Worm (Caenorhabditis elegans): Measurements from ENCODE around the gene K08D12.3.

K08D12.3 gene

DNA sequence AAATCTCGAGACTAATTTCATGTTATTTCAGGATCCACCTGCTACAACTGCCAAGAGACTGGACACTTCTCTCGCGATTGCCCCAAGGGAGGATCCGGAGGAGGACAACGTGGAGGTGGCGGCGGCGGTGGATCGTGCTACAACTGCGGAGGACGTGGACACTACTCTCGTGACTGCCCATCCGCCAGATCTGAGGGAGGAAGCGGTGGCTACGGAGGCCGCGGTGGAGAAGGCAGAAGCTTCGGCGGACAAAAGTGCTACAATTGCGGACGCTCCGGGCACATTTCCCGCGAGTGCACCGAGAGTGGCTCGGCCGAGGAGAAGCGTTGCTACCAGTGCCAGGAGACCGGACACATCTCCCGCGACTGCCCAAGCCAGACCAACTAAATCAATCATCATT lies 470 bp downstream of the K08D12.3 start:
- TF ChIP-seq nhr-232 (tag; optimal IDR thresholded peaks at IDR 0.05) (no peak), ceh-31 (tag; optimal IDR thresholded peaks at IDR 0.05) (no peak)

DNA sequence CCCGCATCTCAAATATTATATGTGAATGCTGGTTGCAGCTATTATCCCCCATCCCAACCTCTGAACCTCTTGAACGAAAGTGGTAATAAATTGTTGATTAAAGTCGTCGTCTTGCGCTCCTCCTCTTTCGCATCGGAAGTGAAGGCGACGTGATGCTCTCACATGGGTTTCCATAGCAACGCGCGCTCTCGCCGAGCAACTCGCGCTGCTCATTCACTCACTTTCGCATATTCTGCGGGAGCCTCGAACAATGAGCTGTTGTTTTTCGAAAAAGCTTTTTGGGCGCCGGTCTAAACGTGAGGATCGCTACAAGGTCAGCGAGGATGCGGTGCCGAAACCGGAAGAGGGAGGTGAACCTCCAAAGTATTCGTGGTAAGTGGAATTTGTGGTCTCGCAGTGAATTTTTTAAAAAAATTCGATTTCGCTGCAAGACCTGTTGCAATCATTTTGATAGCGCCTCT lies 994 bp downstream of the K08D12.3 start, which contains the start of gene rpi-2:
rpi-2 (plus strand) TSS at position 234 of the 461 bp plus-strand sequence.
- TF ChIP-seq tbx-7 (tag; optimal IDR thresholded peaks at IDR 0.05), result no peak
- TF ChIP-seq ama-1 (optimal IDR thresholded peaks at IDR 0.05), result peak; percentile 86
- TF ChIP-seq sdc-2 (tag; optimal IDR thresholded peaks at IDR 0.05), result peak; percentile 14

DNA sequence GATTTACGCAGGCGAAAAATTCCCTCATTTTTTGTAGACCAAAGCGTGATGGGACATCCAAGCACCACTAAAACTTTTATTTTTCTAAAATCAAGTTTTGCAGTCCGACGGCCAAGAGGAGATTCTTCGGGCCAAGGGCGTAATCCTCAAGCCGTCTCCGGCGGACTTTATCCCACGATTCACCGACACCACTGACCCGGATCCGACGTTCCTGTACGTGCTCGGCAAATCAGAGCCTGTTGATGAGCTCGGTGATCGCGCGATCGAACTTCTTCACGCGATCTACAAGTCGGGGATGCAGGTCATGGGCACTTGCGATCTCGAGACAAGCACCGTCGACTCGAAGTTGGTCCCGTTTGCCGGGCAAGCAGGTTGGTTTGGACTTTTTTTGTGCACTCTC lies 3.6 kb downstream of the K08D12.3 start:
- no peak for TF ChIP-seq K09A11.1 (tag; optimal IDR thresholded peaks at IDR 0.05; ENCODE audit: insufficient read depth)
- no peak for TF ChIP-seq ztf-16 (tag; optimal IDR thresholded peaks at IDR 0.05)
- no peak for TF ChIP-seq lim-6 (tag; optimal IDR thresholded peaks at IDR 0.05)
- no peak for TF ChIP-seq madf-2 (tag; optimal IDR thresholded peaks at IDR 0.05)

DNA sequence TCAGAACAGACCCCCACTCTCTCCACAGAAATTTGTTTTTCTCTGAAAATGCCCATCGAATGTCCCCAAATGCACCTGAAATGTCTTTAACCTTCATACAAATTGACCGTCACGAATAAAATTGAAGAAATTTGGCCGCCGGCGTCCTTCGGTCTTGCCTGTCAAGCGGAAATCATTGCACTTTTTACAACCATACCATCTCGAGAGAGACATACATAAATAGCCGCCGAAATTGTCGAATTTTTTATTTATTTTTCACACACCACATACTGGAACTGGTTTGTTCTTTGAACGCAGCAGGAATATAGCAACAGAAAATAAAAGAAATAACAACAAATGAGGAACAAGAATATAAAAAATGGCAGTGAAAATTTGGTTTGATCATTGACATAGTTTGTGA lies 5.6 kb downstream of the K08D12.3 start:
- no peak for TF ChIP-seq pros-1 (tag; optimal IDR thresholded peaks at IDR 0.05)
- TF ChIP-seq hlh-13 (GFP tag; optimal IDR thresholded peaks at IDR 0.05), result no peak
- no peak for TF ChIP-seq elt-2 (tag; optimal IDR thresholded peaks at IDR 0.05)
- no peak for TF ChIP-seq pha-4 (tag; optimal IDR thresholded peaks at IDR 0.05)
- no peak for TF ChIP-seq C08G9.2 (tag; optimal IDR thresholded peaks at IDR 0.05)
- no peak for TF ChIP-seq zip-5 (tag; optimal IDR thresholded peaks at IDR 0.05)
- no peak for TF ChIP-seq dmd-4 (tag; optimal IDR thresholded peaks at IDR 0.05; ENCODE audit: borderline replicate concordance)
- TF ChIP-seq nhr-232 (tag; optimal IDR thresholded peaks at IDR 0.05), result no peak
- no peak for TF ChIP-seq dve-1 (tag; optimal IDR thresholded peaks at IDR 0.05)
- no peak for TF ChIP-seq hlh-8 (tag; optimal IDR thresholded peaks at IDR 0.05)
- no peak for TF ChIP-seq tbx-2 (tag; optimal IDR thresholded peaks at IDR 0.05)
- no peak for TF ChIP-seq ceh-48 (tag; optimal IDR thresholded peaks at IDR 0.05)
- no peak for TF ChIP-seq C38D4.7 (GFP tag; optimal IDR thresholded peaks at IDR 0.05)
- TF ChIP-seq hlh-30 (tag; optimal IDR thresholded peaks at IDR 0.05; ENCODE audit: insufficient read depth), result no peak
- no peak for TF ChIP-seq K09A11.1 (tag; optimal IDR thresholded peaks at IDR 0.05; ENCODE audit: insufficient read depth)

DNA sequence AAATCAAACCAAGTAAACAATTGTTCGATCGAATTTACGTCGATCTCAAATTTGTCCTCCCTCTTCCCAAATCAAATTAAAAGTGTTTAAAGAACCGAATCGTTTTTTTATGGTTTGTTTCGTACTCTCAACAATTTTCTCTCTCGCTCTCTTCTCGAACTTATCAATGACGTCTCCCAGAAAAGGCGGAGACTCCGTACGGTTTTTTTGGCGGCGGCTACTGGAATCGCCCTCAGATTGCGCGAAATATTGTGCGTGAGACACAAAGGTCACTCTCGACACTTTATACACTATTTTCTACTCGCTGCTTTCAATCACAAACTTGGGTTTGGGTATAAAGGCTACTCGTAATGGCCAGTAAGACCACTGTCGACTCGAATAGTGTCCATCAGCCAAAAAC lies 10.4 kb downstream of the K08D12.3 start, which contains the start of gene epic-2:
epic-2 (plus strand) TSS at position 317 of the 400 bp plus-strand sequence.
- TF ChIP-seq pag-3 (tag; optimal IDR thresholded peaks at IDR 0.05; ENCODE audit: borderline replicate concordance) (no peak), lin-11 (tag; optimal IDR thresholded peaks at IDR 0.05) (no peak)

DNA sequence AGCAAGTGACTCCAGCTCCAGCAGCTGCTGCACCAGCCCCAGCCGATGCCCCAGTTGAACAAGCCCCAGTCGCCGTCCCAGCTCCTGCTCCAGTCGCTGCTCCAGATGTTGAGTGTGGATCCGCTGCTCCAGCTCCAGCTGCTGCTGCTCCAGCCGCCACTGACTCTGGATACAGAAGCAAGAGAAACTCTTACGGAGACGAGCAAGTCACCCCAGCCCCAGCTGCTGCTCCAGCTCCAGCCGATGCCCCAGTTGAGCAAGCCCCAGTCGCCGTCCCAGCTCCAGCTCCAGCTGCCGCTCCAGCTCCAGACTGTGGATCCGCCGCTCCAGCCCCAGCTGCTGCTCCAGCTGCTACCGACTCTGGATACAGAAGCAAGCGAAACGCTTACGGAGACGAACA lies 11.5 kb downstream of the K08D12.3 start:
- TF ChIP-seq unc-86 (tag; optimal IDR thresholded peaks at IDR 0.05) (no peak), K02D7.2 (tag; optimal IDR thresholded peaks at IDR 0.05) (no peak), fkh-6 (tag; optimal IDR thresholded peaks at IDR 0.05) (no peak), gmeb-2 (tag; optimal IDR thresholded peaks at IDR 0.05) (no peak), ceh-6 (GFP tag; optimal IDR thresholded peaks at IDR 0.05) (no peak), che-1 (tag; optimal IDR thresholded peaks at IDR 0.05) (no peak), ttx-3 (tag; optimal IDR thresholded peaks at IDR 0.05) (no peak), ceh-22 (tag; optimal IDR thresholded peaks at IDR 0.05) (no peak)

DNA sequence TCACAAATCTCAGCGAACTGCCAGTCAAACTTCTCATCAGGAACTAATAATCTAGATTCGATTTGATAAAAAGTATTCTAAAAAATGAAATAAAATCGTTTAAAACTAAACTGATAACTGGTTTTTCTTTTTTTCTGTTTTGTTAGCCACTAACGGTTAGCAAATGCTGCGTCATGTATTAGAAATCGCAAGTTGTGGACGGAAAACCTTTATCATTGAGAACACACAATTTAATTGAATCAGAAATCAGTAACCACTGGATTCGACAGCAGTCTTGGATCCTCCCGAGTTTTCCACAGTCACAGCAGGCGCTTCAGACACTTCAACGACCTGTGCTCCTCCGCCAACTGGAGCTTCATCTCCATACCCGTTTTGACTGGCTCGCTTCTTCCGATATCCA lies 12.9 kb downstream of the K08D12.3 start:
- TF ChIP-seq elt-2 (tag; optimal IDR thresholded peaks at IDR 0.05) (no peak), hlh-15 (tag; optimal IDR thresholded peaks at IDR 0.05) (no peak)
